Worm (Caenorhabditis elegans) whole organism, young adult: ENCODE results near the gene F31B9.7.

ENCODE experiments used
- B0261.1 ChIP-seq: sonication (generic microtip); optimal IDR thresholded peaks from 2 replicates; lab custom pipeline; 2016; ENCODE audit warnings: mild to moderate bottlenecking, missing genetic modification characterization, moderate library complexity, missing compliant biosample characterization
- F57C9.4 ChIP-seq: sonication (generic microtip); optimal IDR thresholded peaks from 2 replicates; lab custom pipeline; 2017; ENCODE audit warnings: mild to moderate bottlenecking, missing genetic modification characterization, missing compliant biosample characterization
- Y53F4B.3 ChIP-seq: fragments of 200-800 bp; sonication (Bioruptor generic); IDR thresholded peaks from 2 replicates; pipeline ENCODE4 v1.3.6; 2022; ENCODE audit warnings: missing genetic modification reagents, missing genetic modification characterization, missing compliant biosample characterization
- Y95B8A.8 ChIP-seq: fragments of 200-800 bp; sonication (Bioruptor generic); IDR thresholded peaks from 2 replicates; pipeline ENCODE4 v1.3.6; 2022; ENCODE audit warnings: missing genetic modification reagents, missing genetic modification characterization, missing compliant biosample characterization
- attf-5 ChIP-seq: fragments of 200-800 bp; sonication (Bioruptor generic); optimal IDR thresholded peaks from 2 replicates; lab custom pipeline; 2018; ENCODE audit warnings: mild to moderate bottlenecking, missing genetic modification characterization, missing compliant biosample characterization
- ceh-27 ChIP-seq: fragments of 200-800 bp; sonication (Bioruptor generic); optimal IDR thresholded peaks from 2 replicates; lab custom pipeline; 2018; ENCODE audit warnings: mild to moderate bottlenecking, missing genetic modification characterization, moderate library complexity, missing compliant biosample characterization
- ceh-40 ChIP-seq: fragments of 200-800 bp; sonication (Bioruptor generic); IDR thresholded peaks from 2 replicates; pipeline ENCODE4 v1.3.6; 2022; ENCODE audit warnings: missing genetic modification characterization, missing compliant biosample characterization
- efl-1 ChIP-seq: fragments of 150-350 bp; optimal IDR thresholded peaks from 2 replicates; lab custom pipeline; 2014; ENCODE audit warnings: missing biosample characterization, missing genetic modification reagents, missing genetic modification characterization
- egrh-3 ChIP-seq: fragments of 200-800 bp; sonication (Bioruptor generic); IDR thresholded peaks from 2 replicates; pipeline ENCODE4 v1.3.6; 2022; ENCODE audit warnings: missing genetic modification reagents, missing genetic modification characterization, missing compliant biosample characterization
- ets-4 ChIP-seq: fragments of 200-800 bp; sonication (Bioruptor generic); optimal IDR thresholded peaks from 2 replicates; lab custom pipeline; 2018; ENCODE audit warnings: mild to moderate bottlenecking, missing genetic modification characterization, missing compliant biosample characterization
- him-1 ChIP-seq: sonication (generic microtip); optimal IDR thresholded peaks from 2 replicates; lab custom pipeline; 2016; ENCODE audit warnings: missing genotype, missing genetic modification reagents, missing genetic modification characterization, missing compliant biosample characterization
- hmg-1.2 ChIP-seq: fragments of 200-800 bp; sonication (Bioruptor generic); IDR thresholded peaks from 2 replicates; pipeline ENCODE4 v1.3.6; 2022; ENCODE audit warnings: missing genetic modification reagents, missing genetic modification characterization, missing compliant biosample characterization
- lag-1 ChIP-seq: fragments of 200-800 bp; sonication (Bioruptor generic); IDR thresholded peaks from 2 replicates; pipeline ENCODE4 v1.3.6; 2022; ENCODE audit warnings: missing genetic modification reagents, missing genetic modification characterization, missing compliant biosample characterization
- lin-26 ChIP-seq: fragments of 200-800 bp; sonication (Bioruptor generic); IDR thresholded peaks from 2 replicates; pipeline ENCODE4 v1.3.6; 2022; ENCODE audit warnings: missing genetic modification reagents, missing genetic modification characterization, missing compliant biosample characterization
- lin-40 ChIP-seq: sonication (generic microtip); optimal IDR thresholded peaks from 2 replicates; lab custom pipeline; 2016; ENCODE audit warnings: missing genetic modification characterization, mild to moderate bottlenecking, missing compliant biosample characterization, missing genotype, missing genetic modification reagents
- madf-3 ChIP-seq: fragments of 200-800 bp; sonication (Bioruptor generic); IDR thresholded peaks from 2 replicates; pipeline ENCODE4 v1.3.6; 2022; ENCODE audit warnings: missing genetic modification reagents, missing genetic modification characterization, missing compliant biosample characterization
- madf-8 ChIP-seq: fragments of 200-800 bp; sonication (Bioruptor generic); conservative IDR thresholded peaks from 2 replicates; pipeline ENCODE4 v1.3.6; 2022; ENCODE audit warnings: missing genetic modification reagents, missing genetic modification characterization, missing compliant biosample characterization
- mcd-1 ChIP-seq: fragments of 200-800 bp; sonication (Bioruptor generic); IDR thresholded peaks from 2 replicates; pipeline ENCODE4 v1.3.6; 2022; ENCODE audit warnings: missing genetic modification reagents, missing genetic modification characterization, missing compliant biosample characterization
- nfya-1 ChIP-seq: sonication (generic microtip); optimal IDR thresholded peaks from 2 replicates; lab custom pipeline; 2017; ENCODE audit warnings: antibody characterized with exemption, missing compliant biosample characterization, missing genetic modification characterization, borderline replicate concordance; ENCODE audit not compliant: insufficient read depth
- nhr-179 ChIP-seq: sonication (generic microtip); optimal IDR thresholded peaks from 2 replicates; lab custom pipeline; 2016; ENCODE audit warnings: mild to moderate bottlenecking, missing genetic modification characterization, missing compliant biosample characterization
- nhr-27 ChIP-seq: fragments of 200-800 bp; sonication (Bioruptor generic); optimal IDR thresholded peaks from 2 replicates; lab custom pipeline; 2018; ENCODE audit warnings: mild to moderate bottlenecking, missing genetic modification characterization, moderate library complexity, missing compliant biosample characterization
- nhr-80 ChIP-seq: sonication (generic microtip); optimal IDR thresholded peaks from 2 replicates; lab custom pipeline; 2016; ENCODE audit warnings: missing genetic modification characterization, missing compliant biosample characterization
- pha-4 ChIP-seq: fragments of 150-350 bp; sonication (generic microtip); optimal IDR thresholded peaks from 2 replicates; lab custom pipeline; 2014; ENCODE audit warnings: missing biosample characterization, missing genetic modification reagents, missing genetic modification characterization
- rpc-1 ChIP-seq, 2 experiments: fragments of 150-350 bp in 1 of 2; sonication (generic microtip) in 1 of 2; optimal IDR thresholded peaks; 2 replicates each; lab custom pipeline; 2014 to 2018; ENCODE audit warnings: missing biosample characterization in 1 of 2, missing genetic modification characterization in 1 of 2, missing genetic modification reagents in 1 of 2, missing genotype in 1 of 2
- snpc-1.3 ChIP-seq: sonication (generic microtip); optimal IDR thresholded peaks from 2 replicates; lab custom pipeline; 2017; ENCODE audit warnings: missing genetic modification characterization, mild to moderate bottlenecking, missing compliant biosample characterization, antibody characterized with exemption, moderate library complexity, missing genotype, missing genetic modification reagents; ENCODE audit not compliant: insufficient read depth
- snpc-3.4 ChIP-seq: sonication (generic microtip); optimal IDR thresholded peaks from 2 replicates; lab custom pipeline; 2017; ENCODE audit warnings: missing genetic modification characterization, mild to moderate bottlenecking, missing compliant biosample characterization, antibody characterized with exemption, moderate library complexity, missing genotype, missing genetic modification reagents
- somi-1 ChIP-seq: fragments of 200-800 bp; sonication (Bioruptor generic); optimal IDR thresholded peaks from 2 replicates; lab custom pipeline; 2018; ENCODE audit warnings: mild to moderate bottlenecking, missing genetic modification characterization, missing compliant biosample characterization
- tbp1 ChIP-seq: fragments of 200-800 bp; sonication (Bioruptor generic); optimal IDR thresholded peaks from 2 replicates; lab custom pipeline; 2018; ENCODE audit warnings: mild to moderate bottlenecking, missing genetic modification characterization, missing compliant biosample characterization
- tlf-1 ChIP-seq: fragments of 200-800 bp; sonication (Bioruptor generic); optimal IDR thresholded peaks from 2 replicates; lab custom pipeline; 2018; ENCODE audit warnings: mild to moderate bottlenecking, missing genetic modification characterization, missing compliant biosample characterization
- unc-130 ChIP-seq: sonication (generic microtip); optimal IDR thresholded peaks from 2 replicates; lab custom pipeline; 2016; ENCODE audit warnings: missing genetic modification reagents, missing genetic modification characterization, missing compliant biosample characterization
- xnd-1 ChIP-seq: sonication (generic microtip); optimal IDR thresholded peaks from 2 replicates; lab custom pipeline; 2016; ENCODE audit warnings: missing genotype, missing genetic modification reagents, missing genetic modification characterization, missing compliant biosample characterization
- zfh-2 ChIP-seq: fragments of 200-800 bp; sonication (Bioruptor generic); conservative IDR thresholded peaks from 2 replicates; pipeline ENCODE4 v1.3.6; 2022; ENCODE audit warnings: missing genetic modification reagents, missing genetic modification characterization, missing compliant biosample characterization
- zim-3 ChIP-seq: sonication (generic microtip); optimal IDR thresholded peaks from 2 replicates; lab custom pipeline; 2017; ENCODE audit warnings: mild to moderate bottlenecking, missing genetic modification characterization, moderate library complexity, missing compliant biosample characterization
- ztf-26 ChIP-seq: sonication (generic microtip); optimal IDR thresholded peaks from 2 replicates; lab custom pipeline; 2017; ENCODE audit warnings: missing genetic modification characterization, missing compliant biosample characterization

Gene F31B9.7

DNA sequence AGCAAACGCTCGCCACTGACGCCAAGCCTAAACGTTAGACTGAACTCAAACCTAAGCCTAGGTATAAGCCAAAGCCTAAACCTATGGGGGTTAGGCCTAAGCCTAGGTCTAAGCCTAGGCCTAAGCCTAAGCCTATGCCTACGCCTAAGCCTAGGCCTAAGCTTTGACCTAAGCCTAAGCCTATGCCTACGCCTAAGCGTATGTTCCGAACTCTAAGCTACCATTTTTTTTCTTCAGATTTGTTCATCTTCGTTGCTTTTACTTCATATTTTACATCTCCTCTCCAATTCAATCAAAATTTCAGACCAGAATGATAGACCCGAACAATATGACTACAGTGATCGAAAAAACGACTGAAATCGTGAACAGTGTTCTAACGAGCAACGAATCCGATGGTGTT, 9.1 kb upstream of the F31B9.7 start, which contains the start of gene npr-33:
TSS of gene npr-33 (plus strand) at position 301 of the 400 bp plus-strand sequence.
- TF ChIP-seq nhr-179 (tag; lab: Kevin White, UChicago) (no peak), lin-26 (GFP tag; lab: Robert Waterston, UW) (no peak), snpc-1.3 (tag; lab: Kevin White, UChicago) (no peak), madf-8 (GFP tag; lab: Robert Waterston, UW) (no peak), madf-3 (GFP tag; lab: Robert Waterston, UW) (no peak), xnd-1 (no peak), Y95B8A.8 (GFP tag; lab: Robert Waterston, UW) (no peak)

DNA sequence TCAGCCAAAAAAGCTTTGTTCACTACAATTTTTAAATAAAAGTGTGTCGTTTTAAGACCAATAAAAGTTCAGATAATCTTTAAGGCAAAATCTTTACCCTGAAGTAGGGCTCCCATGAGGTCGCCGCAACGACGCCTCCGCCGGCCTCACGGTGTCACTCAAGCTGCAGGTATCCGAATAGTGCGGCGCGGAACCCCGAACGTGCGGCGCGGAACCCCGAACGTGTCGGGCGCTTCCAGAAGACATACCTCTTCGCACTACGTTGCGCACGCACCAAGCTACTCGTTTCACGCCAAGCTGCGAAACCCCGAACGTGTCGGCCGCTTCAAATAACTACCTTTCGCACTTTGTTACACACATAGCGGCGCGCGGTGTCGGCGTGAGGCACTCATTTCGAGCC, 6.6 kb upstream of the F31B9.7 start:
- TF ChIP-seq zim-3 (tag; lab: Kevin White, UChicago) (peak; percentile 5), F57C9.4 (tag; lab: Kevin White, UChicago) (no peak), tlf-1 (no peak), unc-130 (GFP tag; lab: Kevin White, UChicago) (no peak), egrh-3 (GFP tag; lab: Robert Waterston, UW) (peak; percentile 53; the same call in 1 of the 2 replicates), rpc-1 (optimal IDR thresholded peaks at IDR 0.05; lab: Kevin White, UChicago) (no peak), rpc-1 (tag; optimal IDR thresholded peaks at IDR 0.05; lab: Kevin White, UChicago) (no peak), attf-5 (GFP tag; lab: Kevin White, UChicago) (no peak), somi-1 (GFP tag; lab: Kevin White, UChicago) (no peak), him-1 (tag; lab: Kevin White, UChicago) (no peak), hmg-1.2 (GFP tag; lab: Robert Waterston, UW) (no peak), nhr-80 (tag; lab: Kevin White, UChicago) (no peak), zfh-2 (GFP tag; lab: Robert Waterston, UW) (peak; percentile 84)
- TF ChIP-seq, all 124 proteins: peak for 3

DNA sequence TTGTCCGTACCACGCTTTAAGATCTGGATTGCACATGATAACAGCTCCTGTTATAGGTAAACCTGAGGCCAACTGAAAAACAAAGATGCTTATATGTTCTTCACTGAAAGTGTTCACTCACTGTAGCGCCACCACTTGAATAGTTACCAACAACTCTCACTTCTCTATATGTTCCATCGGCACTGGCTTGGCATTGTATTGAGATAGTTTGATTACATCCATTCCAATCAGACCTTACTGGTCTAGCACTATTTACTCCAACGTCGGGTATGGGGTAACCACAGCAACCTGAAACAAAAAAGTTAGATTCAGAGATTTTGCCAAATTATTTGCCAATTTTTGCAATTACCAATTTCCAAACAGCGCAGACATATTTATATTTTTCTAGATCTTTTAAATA, 3.7 kb upstream of the F31B9.7 start:
- no peak for TF ChIP-seq ceh-40 (GFP tag; lab: Robert Waterston, UW)

DNA sequence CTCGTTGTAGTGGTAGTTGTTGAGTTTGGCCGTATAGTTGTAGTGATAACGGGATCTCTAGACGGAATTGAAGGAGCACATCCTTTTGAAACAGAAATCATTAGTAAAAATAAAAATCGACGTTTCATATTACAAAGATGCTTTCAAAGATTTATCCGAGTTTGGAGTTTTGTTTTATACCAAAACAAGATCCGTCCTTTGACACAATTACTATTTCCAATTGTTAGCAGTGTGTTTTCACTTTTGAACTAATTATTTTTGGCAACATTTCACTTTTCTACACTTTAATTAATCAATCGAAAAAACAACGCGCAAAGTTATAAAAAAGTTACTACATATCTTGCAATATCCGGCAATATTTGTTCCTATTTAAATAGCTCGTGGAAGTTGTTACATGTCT, 2.5 kb upstream of the F31B9.7 start, which contains the start of the genes F31B9.4 and F31B9.2:
TSS of gene F31B9.4 (minus strand) at position 101 of the 400 bp plus-strand sequence.
TSS of gene F31B9.2 (plus strand) at position 368 of the 400 bp plus-strand sequence.
- TF ChIP-seq snpc-3.4 (tag; lab: Kevin White, UChicago) (no peak), lag-1 (GFP tag; lab: Robert Waterston, UW) (no peak), zim-3 (tag; lab: Kevin White, UChicago) (no peak), mcd-1 (no peak), nhr-27 (tag; lab: Kevin White, UChicago) (no peak), ceh-27 (GFP tag; lab: Kevin White, UChicago) (no peak), pha-4 (tag; lab: Kevin White, UChicago) (no peak), tbp1 (GFP tag; lab: Kevin White, UChicago) (no peak), lin-40 (tag; lab: Kevin White, UChicago) (no peak), B0261.1 (no peak), ets-4 (GFP tag; lab: Kevin White, UChicago) (no peak), nfya-1 (tag; lab: Kevin White, UChicago) (no peak), Y53F4B.3 (GFP tag; lab: Robert Waterston, UW) (no peak), F57C9.4 (tag; lab: Kevin White, UChicago) (no peak), efl-1 (GFP tag; lab: Kevin White, UChicago) (no peak), ztf-26 (no peak), rpc-1 (optimal IDR thresholded peaks at IDR 0.05; lab: Kevin White, UChicago) (no peak), rpc-1 (tag; optimal IDR thresholded peaks at IDR 0.05; lab: Kevin White, UChicago) (no peak)
